Worm (Caenorhabditis elegans): Measurements from ENCODE around the gene K09E9.3.

- TF ChIP-seq fos-1 (tag; optimal IDR thresholded peaks at IDR 0.05) (no peak), nhr-237 (tag; optimal IDR thresholded peaks at IDR 0.05) (no peak), egl-27 (tag; optimal IDR thresholded peaks at IDR 0.05) (no peak)
Observed at ce11 chrX:15653196-15653595, 39.6 kb upstream of the K09E9.3 start.

Data from whole organism, L3 larva.